Fruit fly (Drosophila melanogaster): ENCODE measurements around the gene CG15564.

CG15564 gene

DNA sequence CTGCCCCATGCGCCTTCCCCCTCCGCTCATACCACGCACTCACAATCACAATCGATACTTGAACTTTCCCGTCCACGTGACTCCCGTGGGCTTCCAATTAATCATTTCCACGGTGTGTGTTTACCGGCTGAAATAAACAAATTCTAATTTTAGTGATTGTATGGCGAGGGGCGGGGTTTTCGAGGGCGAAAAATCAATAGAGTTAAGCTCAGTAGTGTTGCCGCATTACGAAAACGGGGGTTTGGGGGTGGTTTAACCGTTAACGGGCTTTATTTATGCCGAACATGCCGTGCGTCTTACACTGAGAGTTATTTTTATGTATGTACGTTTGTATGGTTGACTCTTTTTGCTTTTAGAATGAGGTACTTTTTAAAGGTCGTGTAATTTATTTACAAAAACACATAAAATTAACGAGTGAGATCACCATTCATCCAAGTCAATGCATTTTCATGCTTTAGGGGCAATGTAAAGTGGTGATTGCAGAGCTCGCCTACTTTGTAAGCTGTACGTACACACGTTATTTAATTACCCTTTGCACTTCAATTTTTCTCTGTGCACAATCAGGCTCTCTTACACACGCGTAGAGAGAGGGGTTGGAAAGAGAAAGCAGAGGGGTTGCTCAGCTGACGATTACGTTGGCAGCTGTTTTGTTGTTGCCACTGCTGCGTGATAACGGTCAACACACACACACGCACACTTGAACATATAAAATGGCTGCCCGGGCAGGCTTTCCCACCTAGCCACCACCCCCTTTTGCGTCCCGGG is 12.9 kb downstream of the CG15564 start (continued):
- peak; percentile 8 for TF ChIP-seq CG32264 (GFP tag; optimal IDR thresholded peaks at IDR 0.05)
- peak; percentile 49 for TF ChIP-seq psq (GFP tag; optimal IDR thresholded peaks at IDR 0.05)
- no peak for TF ChIP-seq Hr83 (GFP tag; optimal IDR thresholded peaks at IDR 0.05; ENCODE audit: poor library complexity, severe bottlenecking)
- peak; percentile 83 for TF ChIP-seq h (GFP tag; optimal IDR thresholded peaks at IDR 0.05)
- peak; percentile 61 for TF ChIP-seq OdsH (GFP tag; optimal IDR thresholded peaks at IDR 0.05)
- TF ChIP-seq pan (optimal IDR thresholded peaks at IDR 0.05) = no peak
- peak; percentile 58 for TF ChIP-seq HLH106 (tag; optimal IDR thresholded peaks at IDR 0.05)
- no peak for TF ChIP-seq Vsx2 (GFP tag; optimal IDR thresholded peaks at IDR 0.05; ENCODE audit: partially characterized antibody)
- TF ChIP-seq dmrt93B (GFP tag; optimal IDR thresholded peaks at IDR 0.05) = peak; percentile 47
- no peak for TF ChIP-seq usp (GFP tag; optimal IDR thresholded peaks at IDR 0.05)
- TF ChIP-seq Abd-B (GFP tag; optimal IDR thresholded peaks at IDR 0.05) = no peak
- TF ChIP-seq br (GFP tag; optimal IDR thresholded peaks at IDR 0.05) = peak; percentile 70

DNA sequence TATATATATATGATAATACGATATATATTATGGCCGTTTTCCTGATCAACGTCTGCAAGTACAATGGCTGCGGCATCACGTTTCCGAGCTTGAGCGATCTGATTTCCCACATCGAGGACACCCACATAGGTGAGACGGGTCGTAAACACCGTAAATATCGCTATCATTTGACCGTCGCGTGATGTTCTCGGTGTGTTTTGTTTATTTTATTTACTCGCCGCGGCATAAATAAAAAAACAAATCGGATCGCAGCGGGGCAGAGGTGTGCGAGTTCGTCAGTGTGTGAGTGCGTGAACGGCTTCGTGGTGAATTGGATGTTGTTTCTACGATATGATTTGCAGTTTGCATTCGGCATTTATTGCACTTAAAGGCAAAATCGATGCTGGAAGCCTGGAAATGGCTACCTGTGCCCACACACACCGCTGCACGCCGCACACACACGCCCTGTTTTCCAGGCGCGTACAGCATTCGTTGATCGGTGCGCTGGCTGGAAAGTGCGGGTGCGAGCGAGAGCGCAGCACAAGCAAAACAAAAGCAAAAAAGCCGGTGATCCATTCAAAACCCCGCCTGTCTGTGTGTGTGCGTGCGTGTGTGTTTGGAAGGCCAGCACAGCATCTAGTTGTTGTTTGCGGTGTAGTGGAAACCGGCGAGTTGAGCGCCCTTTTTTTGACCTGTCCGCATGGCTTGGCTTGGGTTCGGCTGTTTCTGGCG is 13.7 kb downstream of the CG15564 start:
- peak; percentile 17 for TF ChIP-seq h (GFP tag; optimal IDR thresholded peaks at IDR 0.05)
- TF ChIP-seq jim (GFP tag; optimal IDR thresholded peaks at IDR 0.05) = peak; percentile 95
- no peak for TF ChIP-seq lola (GFP tag; optimal IDR thresholded peaks at IDR 0.05)
- peak; percentile 21 for TF ChIP-seq Dif (GFP tag; optimal IDR thresholded peaks at IDR 0.05; ENCODE audit: partially characterized antibody)
- no peak for TF ChIP-seq foxo (GFP tag; optimal IDR thresholded peaks at IDR 0.05)
- no peak for TF ChIP-seq Abd-B (GFP tag; optimal IDR thresholded peaks at IDR 0.05)
- no peak for TF ChIP-seq N (GFP tag; optimal IDR thresholded peaks at IDR 0.05)
- TF ChIP-seq usp (GFP tag; optimal IDR thresholded peaks at IDR 0.05) = no peak
- TF ChIP-seq Hr78 (GFP tag; optimal IDR thresholded peaks at IDR 0.05) = peak; percentile 12
- peak; percentile 12 for TF ChIP-seq psq (GFP tag; optimal IDR thresholded peaks at IDR 0.05)
- TF ChIP-seq Vsx2 (GFP tag; optimal IDR thresholded peaks at IDR 0.05; ENCODE audit: partially characterized antibody) = no peak
- no peak for TF ChIP-seq HLH106 (tag; optimal IDR thresholded peaks at IDR 0.05)
- no peak for TF ChIP-seq sv (GFP tag; optimal IDR thresholded peaks at IDR 0.05)
- peak; percentile 55 for TF ChIP-seq Sp1 (GFP tag; optimal IDR thresholded peaks at IDR 0.05)
- TF ChIP-seq woc (GFP tag; optimal IDR thresholded peaks at IDR 0.05) = no peak
- no peak for TF ChIP-seq pan (optimal IDR thresholded peaks at IDR 0.05)
- TF ChIP-seq Rel (GFP tag; optimal IDR thresholded peaks at IDR 0.05) = peak; percentile 47
- TF ChIP-seq Rel (tag; optimal IDR thresholded peaks at IDR 0.05) = no peak
- peak; percentile 41 for TF ChIP-seq Hr83 (GFP tag; optimal IDR thresholded peaks at IDR 0.05; ENCODE audit: poor library complexity, severe bottlenecking)
- TF ChIP-seq br (GFP tag; optimal IDR thresholded peaks at IDR 0.05) = peak; percentile 15
- no peak for TF ChIP-seq tai (GFP tag; optimal IDR thresholded peaks at IDR 0.05)
- no peak for TF ChIP-seq dsf (GFP tag; optimal IDR thresholded peaks at IDR 0.05; ENCODE audit: borderline replicate concordance)
- no peak for TF ChIP-seq dmrt93B (GFP tag; optimal IDR thresholded peaks at IDR 0.05)
- TF ChIP-seq Myc (optimal IDR thresholded peaks at IDR 0.05) = no peak
- TF ChIP-seq Mio (GFP tag; optimal IDR thresholded peaks at IDR 0.05) = no peak

DNA sequence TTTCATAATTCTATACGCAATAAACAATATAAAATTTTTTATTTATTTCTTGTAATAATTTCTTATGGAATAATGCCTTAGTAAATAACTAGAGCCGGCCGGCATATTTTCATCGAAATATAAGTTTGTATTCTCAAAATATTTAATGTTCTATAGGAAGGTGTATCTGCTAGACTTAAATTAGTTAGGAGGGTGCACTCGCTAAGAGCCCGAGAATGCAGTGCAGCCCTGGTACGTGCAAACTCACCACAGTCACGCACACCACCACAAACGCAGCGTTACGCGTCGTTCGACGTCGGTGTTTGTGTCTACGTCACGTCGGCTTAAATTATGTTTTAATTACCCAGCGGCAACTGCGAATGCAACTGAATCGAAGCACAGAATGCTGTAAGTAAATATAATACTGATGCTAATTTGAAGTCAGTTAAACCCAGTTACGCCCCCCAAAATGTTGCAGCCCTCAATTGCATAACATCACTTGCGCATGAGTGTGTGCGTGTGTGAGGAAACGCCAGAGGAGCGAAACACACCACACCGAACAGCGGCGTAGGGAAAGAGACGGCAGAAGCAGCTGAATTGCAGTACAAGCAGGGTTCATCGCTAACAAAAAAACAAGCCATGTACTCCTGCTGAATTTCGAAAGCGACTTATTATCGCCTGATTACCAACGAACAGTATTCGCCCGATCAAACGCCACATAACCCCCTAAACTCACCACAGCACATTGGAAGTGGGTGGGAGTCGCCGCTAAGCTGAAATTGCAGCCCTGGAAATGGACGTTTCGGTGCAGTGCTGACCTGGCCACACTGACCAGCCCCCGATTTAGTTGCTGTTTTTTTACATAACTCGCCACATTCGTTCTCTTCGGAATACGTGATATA is 14.5 kb downstream of the CG15564 start, which contains the start of gene CG12054:
Gene CG12054 (plus strand): TSS at position 247 of the 881 bp plus-strand sequence.
- TF ChIP-seq usp (GFP tag; optimal IDR thresholded peaks at IDR 0.05) (no peak), HLH106 (tag; optimal IDR thresholded peaks at IDR 0.05) (peak; percentile 7), Dfd (GFP tag; optimal IDR thresholded peaks at IDR 0.05) (no peak), foxo (GFP tag; optimal IDR thresholded peaks at IDR 0.05) (peak in 1 of 2 experiments; percentile 5), Hnf4 (GFP tag; optimal IDR thresholded peaks at IDR 0.05) (no peak), ey (GFP tag; optimal IDR thresholded peaks at IDR 0.05) (peak; percentile 19), pan (optimal IDR thresholded peaks at IDR 0.05) (no peak), N (GFP tag; optimal IDR thresholded peaks at IDR 0.05) (peak; percentile 15), Rel (GFP tag; optimal IDR thresholded peaks at IDR 0.05) (no peak), Rel (tag; optimal IDR thresholded peaks at IDR 0.05) (peak; percentile 48), brk (GFP tag; optimal IDR thresholded peaks at IDR 0.05) (no peak), OdsH (GFP tag; optimal IDR thresholded peaks at IDR 0.05) (no peak), Abd-B (GFP tag; optimal IDR thresholded peaks at IDR 0.05) (no peak), Myc (optimal IDR thresholded peaks at IDR 0.05) (peak; percentile 71), Jra (GFP tag; optimal IDR thresholded peaks at IDR 0.05) (no peak), sage (GFP tag; optimal IDR thresholded peaks at IDR 0.05) (no peak), h (GFP tag; optimal IDR thresholded peaks at IDR 0.05) (no peak), Dif (GFP tag; optimal IDR thresholded peaks at IDR 0.05; ENCODE audit: partially characterized antibody) (peak; percentile 6), Hr83 (GFP tag; optimal IDR thresholded peaks at IDR 0.05; ENCODE audit: poor library complexity, severe bottlenecking) (peak; percentile 9), lola (GFP tag; optimal IDR thresholded peaks at IDR 0.05) (no peak)

All from whole organism, wandering third instar larva.